Worm (Caenorhabditis elegans) whole organism, L4 larva: ENCODE measurements around the gene B0524.6.

Source experiments
- aha-1 ChIP-seq: fragments of 150-350 bp; peaks from one replicate; lab custom pipeline; 2014; ENCODE audit warnings: missing biosample characterization, missing genetic modification characterization
- ceh-28 ChIP-seq: fragments of 150-350 bp; optimal IDR thresholded peaks from 2 replicates; lab custom pipeline; 2014; ENCODE audit warnings: missing biosample characterization, missing genetic modification reagents, missing genetic modification characterization
- daf-8 ChIP-seq: fragments of 200-800 bp; sonication (Bioruptor generic); IDR thresholded peaks from 2 replicates; pipeline ENCODE4 v1.3.6; 2022; ENCODE audit warnings: missing genetic modification characterization, missing compliant biosample characterization
- hlh-11 ChIP-seq: fragments of 200-800 bp; sonication (Bioruptor generic); optimal IDR thresholded peaks from 2 replicates; lab custom pipeline; 2018; ENCODE audit warnings: mild to moderate bottlenecking, missing genetic modification characterization, missing compliant biosample characterization
- hlh-30 ChIP-seq: sonication (generic microtip); optimal IDR thresholded peaks from 2 replicates; lab custom pipeline; 2017; ENCODE audit warnings: antibody characterized with exemption, mild to moderate bottlenecking, missing genetic modification characterization, missing compliant biosample characterization; ENCODE audit not compliant: insufficient read depth
- hmg-1.1 ChIP-seq: fragments of 200-800 bp; sonication (Bioruptor generic); IDR thresholded peaks from 2 replicates; pipeline ENCODE4 v1.3.6; 2022; ENCODE audit warnings: missing genetic modification reagents, missing genetic modification characterization, missing compliant biosample characterization
- mep-1 ChIP-seq: fragments of 150-350 bp; sonication (generic microtip); optimal IDR thresholded peaks from 3 replicates; lab custom pipeline; 2014; ENCODE audit warnings: missing biosample characterization, missing genetic modification characterization
- nhr-25 ChIP-seq: sonication (generic microtip); optimal IDR thresholded peaks from 2 replicates; lab custom pipeline; 2017; ENCODE audit warnings: missing genetic modification characterization, mild to moderate bottlenecking, missing compliant biosample characterization, antibody characterized with exemption, moderate library complexity, borderline replicate concordance; ENCODE audit not compliant: insufficient read depth
- nhr-28 ChIP-seq: fragments of 150-350 bp; optimal IDR thresholded peaks from 2 replicates; lab custom pipeline; 2014; ENCODE audit warnings: missing biosample characterization, missing genetic modification characterization
- rbr-2 ChIP-seq: sonication (generic microtip); optimal IDR thresholded peaks from 2 replicates; lab custom pipeline; 2016; ENCODE audit warnings: missing genotype, missing genetic modification characterization, missing compliant biosample characterization
- set-16 ChIP-seq: fragments of 200-800 bp; sonication (Bioruptor generic); IDR thresholded peaks from 2 replicates; pipeline ENCODE4 v1.3.6; 2022; ENCODE audit warnings: missing genetic modification reagents, missing genetic modification characterization, missing compliant biosample characterization
- unc-62 ChIP-seq, 3 experiments: fragments of 150-350 bp in 1 of 3; sonication (generic microtip); optimal IDR thresholded peaks in 2 of 3; peaks in 1 of 3; 1 replicate in 1 of 3; 2 replicates in 2 of 3; lab custom pipeline; 2014 to 2017; ENCODE audit warnings: missing biosample characterization in 3 of 3, missing genetic modification characterization in 3 of 3, missing genetic modification reagents in 3 of 3, missing genotype in 1 of 3

The B0524.6 gene

DNA sequence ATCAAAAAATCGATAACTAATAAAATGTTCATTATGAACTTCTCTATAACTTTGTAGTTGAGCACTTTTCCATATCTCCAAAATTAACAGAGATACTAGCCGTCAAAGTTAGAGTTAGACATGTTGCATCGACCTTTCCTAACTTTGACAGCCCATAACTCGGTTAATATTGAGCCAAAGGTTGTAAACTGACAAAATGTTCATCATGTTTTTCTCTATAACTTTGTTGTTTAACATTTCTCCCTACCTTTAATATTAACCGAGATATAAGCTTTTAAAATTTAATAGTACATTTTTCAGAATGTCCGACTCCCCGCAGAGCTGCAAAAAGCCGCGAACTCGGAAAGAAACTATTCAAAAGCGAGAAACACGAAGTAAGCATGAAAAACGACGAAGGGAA is 50.3 kb downstream of the B0524.6 start, which contains the start of gene hlh-33:
hlh-33 (plus strand) TSS at position 301 of the 400 bp plus-strand sequence.
- TF ChIP-seq unc-62 (GFP tag; optimal IDR thresholded peaks at IDR 0.05 in 1 of 2; lab: Kevin White, UChicago) (peak in 1 of 2 experiments; percentile 51), unc-62 (tag; optimal IDR thresholded peaks at IDR 0.05; lab: Kevin White, UChicago) (no peak), hmg-1.1 (GFP tag; lab: Robert Waterston, UW) (no peak)
- TF ChIP-seq, all 104 proteins: peak for 1

DNA sequence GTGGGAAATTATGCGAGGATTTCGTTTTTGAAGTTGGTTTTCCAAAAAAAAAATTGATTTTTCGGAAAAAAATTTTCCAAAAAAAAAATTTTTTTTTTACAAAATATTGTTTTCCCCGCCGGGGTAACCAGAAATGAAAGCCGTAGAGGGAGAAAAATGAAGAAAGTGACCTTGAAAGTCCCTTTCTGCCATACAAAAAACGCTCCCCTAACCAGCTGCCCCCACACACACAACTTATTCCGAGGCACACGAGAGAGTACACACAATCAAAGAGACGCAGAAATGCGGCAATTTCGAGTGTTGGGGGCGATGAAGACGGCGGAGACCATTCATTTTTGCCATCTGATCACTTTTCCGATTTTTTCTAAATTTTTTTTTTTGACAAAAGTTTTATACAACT is 51.5 kb downstream of the B0524.6 start:
- TF ChIP-seq nhr-25 (peak; percentile 3), aha-1 (tag; lab: Kevin White, UChicago) (peak; percentile 4), hmg-1.1 (GFP tag; lab: Robert Waterston, UW) (peak; percentile 47; the same call in 1 of the 2 replicates), rbr-2 (no peak), mep-1 (tag; lab: Kevin White, UChicago) (peak; percentile 13), nhr-28 (tag; lab: Kevin White, UChicago) (peak; percentile 31), set-16 (no peak), hlh-11 (tag; lab: Kevin White, UChicago) (peak; percentile 29), hlh-30 (tag; lab: Kevin White, UChicago) (peak; percentile 8)

DNA sequence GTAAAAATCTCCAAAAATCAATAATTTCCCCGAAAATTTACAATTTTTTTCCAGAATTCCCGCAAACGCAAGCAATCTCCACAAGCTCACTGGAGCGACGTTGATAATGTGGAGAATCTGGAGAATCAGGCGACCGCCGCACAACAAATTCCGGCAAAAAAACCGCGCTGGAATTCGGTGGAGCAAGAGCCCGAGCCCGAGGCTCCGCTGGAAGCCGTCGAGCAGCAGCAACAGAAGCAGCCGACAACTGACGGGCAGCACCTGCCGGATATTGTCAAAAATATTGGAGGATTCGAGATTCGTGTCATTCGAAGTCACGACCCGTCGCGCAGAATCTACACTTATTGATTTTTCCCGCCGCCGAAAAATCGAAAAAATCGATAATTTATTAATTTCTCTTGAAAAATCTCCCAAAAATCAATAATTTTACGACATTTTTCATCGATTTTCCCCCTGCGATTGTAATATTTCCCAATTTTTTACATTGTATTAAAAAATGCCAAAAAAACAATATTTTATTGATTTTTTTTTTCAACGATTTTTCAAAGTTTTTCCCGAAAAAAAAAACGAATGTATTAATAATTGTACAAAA is 53.2 kb downstream of the B0524.6 start:
- TF ChIP-seq daf-8 (no peak), set-16 (peak; percentile 77; the same call in 1 of the 2 replicates), ceh-28 (tag; lab: Kevin White, UChicago) (peak; percentile 68)
